Worm (Caenorhabditis elegans): ENCODE data around the gene Y22F5A.11.

Gene Y22F5A.11

DNA sequence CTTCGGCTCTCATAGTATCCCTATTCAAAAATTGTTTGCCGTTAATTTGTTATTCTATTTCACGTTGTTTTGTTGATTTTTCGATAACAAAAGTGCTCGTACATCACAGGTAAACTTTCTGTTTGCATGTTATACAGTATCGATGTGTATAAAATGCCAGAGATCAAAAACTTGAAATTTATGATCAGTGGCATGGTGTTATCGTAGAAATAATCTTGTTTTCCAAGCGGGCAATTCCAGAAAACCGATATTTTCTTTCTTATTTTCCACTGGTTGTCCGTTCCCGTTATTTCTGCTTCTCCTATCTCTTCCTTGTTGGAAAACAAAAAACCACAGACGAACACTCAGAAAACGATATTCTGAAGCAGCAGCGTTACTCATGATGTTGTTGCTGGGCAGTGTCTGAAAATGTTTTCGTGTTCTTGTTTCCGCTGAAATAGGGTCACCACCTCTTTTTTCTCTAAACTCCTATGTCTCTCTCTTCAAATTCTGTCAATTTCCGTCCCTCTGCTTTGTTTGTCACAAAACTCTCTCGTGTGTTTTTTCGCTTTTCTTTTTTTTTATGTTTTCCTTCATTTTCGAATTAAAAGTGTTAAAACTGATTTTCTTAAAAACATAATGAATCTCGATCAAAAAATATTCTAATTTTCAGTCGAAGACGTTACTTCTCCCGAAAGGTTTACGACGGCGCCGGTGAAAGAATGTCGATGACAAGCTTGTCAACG is 27.0 kb downstream of the Y22F5A.11 start, which contains the start of gene akt-1:
Gene akt-1 (plus strand): TSS at position 651 of the 725 bp plus-strand sequence.
- TF ChIP-seq ztf-29 (GFP tag; IDR thresholded peaks at IDR 0.05) (no peak), ref-1 (GFP tag; conservative IDR thresholded peaks at IDR 0.05) (no peak), tab-1 (GFP tag; IDR thresholded peaks at IDR 0.05) (no peak), T22C8.4 (GFP tag; IDR thresholded peaks at IDR 0.05) (no peak), flt-1 (GFP tag; IDR thresholded peaks at IDR 0.05) (no peak), med-1 (GFP tag; optimal IDR thresholded peaks at IDR 0.05; ENCODE audit: insufficient read depth) (no peak), cog-1 (tag; optimal IDR thresholded peaks at IDR 0.05) (no peak), klf-2 (GFP tag; conservative IDR thresholded peaks at IDR 0.05) (no peak), ztf-23 (GFP tag; IDR thresholded peaks at IDR 0.05) (no peak)

DNA sequence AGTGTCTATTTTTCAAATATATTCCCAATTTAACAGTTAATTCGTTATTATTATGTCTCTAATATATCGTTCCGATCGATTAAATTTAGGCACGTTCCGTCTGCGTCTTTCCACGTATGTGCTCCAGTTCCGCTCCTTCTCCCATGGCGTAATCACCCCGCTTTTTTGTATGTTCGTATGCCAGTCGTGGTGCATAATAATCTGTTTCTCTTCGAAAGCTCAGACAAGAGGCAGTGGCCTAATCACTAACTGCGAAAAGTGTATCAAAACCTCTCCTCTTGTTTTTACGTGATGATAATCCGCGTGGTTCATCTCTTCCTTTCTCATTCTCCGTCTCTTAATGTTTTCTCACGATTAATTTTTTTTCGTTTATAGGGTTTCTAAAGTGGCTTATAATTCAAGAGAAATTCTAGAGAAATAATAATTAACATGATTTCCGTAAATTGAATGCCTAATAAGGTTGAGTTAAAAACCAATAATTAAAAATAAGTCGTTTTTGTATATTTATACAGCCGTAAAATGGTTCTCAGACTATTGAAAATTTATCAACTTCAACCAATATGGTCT is 27.7 kb downstream of the Y22F5A.11 start:
- TF ChIP-seq T22C8.4 (GFP tag; IDR thresholded peaks at IDR 0.05), result no peak
- TF ChIP-seq ztf-29 (GFP tag; IDR thresholded peaks at IDR 0.05), result no peak
- TF ChIP-seq tab-1 (GFP tag; IDR thresholded peaks at IDR 0.05), result no peak
- no peak for TF ChIP-seq flt-1 (GFP tag; IDR thresholded peaks at IDR 0.05)
- TF ChIP-seq klf-2 (GFP tag; conservative IDR thresholded peaks at IDR 0.05), result no peak
- no peak for TF ChIP-seq med-1 (GFP tag; optimal IDR thresholded peaks at IDR 0.05; ENCODE audit: insufficient read depth)
- TF ChIP-seq ztf-23 (GFP tag; IDR thresholded peaks at IDR 0.05), result no peak
- TF ChIP-seq ref-1 (GFP tag; conservative IDR thresholded peaks at IDR 0.05), result no peak

DNA sequence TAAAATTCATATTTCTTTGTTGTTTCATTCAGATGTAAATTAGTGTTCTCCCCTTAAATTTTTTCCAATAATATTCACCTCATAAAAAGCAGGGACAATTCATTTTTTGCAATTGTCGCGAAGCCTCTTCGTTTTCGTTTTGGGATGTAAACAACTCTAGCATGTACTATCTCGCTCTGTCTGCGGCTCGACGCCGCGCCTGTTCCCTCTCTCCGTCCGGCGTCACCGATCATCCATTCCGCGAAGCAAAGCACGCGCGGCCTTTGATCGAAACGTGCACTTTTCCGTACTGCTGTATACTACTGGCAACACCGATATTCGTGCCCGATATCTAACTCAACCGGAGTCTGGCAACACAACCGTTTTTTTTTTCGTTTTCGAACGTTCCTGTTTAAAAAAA is 28.5 kb downstream of the Y22F5A.11 start:
- no peak for TF ChIP-seq ztf-23 (GFP tag; IDR thresholded peaks at IDR 0.05)
- no peak for TF ChIP-seq ztf-29 (GFP tag; IDR thresholded peaks at IDR 0.05)
- no peak for TF ChIP-seq cog-1 (tag; optimal IDR thresholded peaks at IDR 0.05)
- no peak for TF ChIP-seq klf-2 (GFP tag; conservative IDR thresholded peaks at IDR 0.05)
- TF ChIP-seq T22C8.4 (GFP tag; IDR thresholded peaks at IDR 0.05), result no peak
- no peak for TF ChIP-seq flt-1 (GFP tag; IDR thresholded peaks at IDR 0.05)
- no peak for TF ChIP-seq ref-1 (GFP tag; conservative IDR thresholded peaks at IDR 0.05)
- no peak for TF ChIP-seq tab-1 (GFP tag; IDR thresholded peaks at IDR 0.05)

- TF ChIP-seq cog-1 (tag; optimal IDR thresholded peaks at IDR 0.05) (no peak), ref-1 (GFP tag; conservative IDR thresholded peaks at IDR 0.05) (no peak)
Measured at ce11 chrV:10246443-10246885, 29.0 kb downstream of the Y22F5A.11 start.

- TF ChIP-seq tab-1 (GFP tag; IDR thresholded peaks at IDR 0.05), result no peak
- no peak for TF ChIP-seq ztf-29 (GFP tag; IDR thresholded peaks at IDR 0.05)
- TF ChIP-seq med-1 (GFP tag; optimal IDR thresholded peaks at IDR 0.05; ENCODE audit: insufficient read depth), result no peak
- TF ChIP-seq ztf-23 (GFP tag; IDR thresholded peaks at IDR 0.05), result no peak
Measured at ce11 chrV:10245615-10246014, 29.8 kb downstream of the Y22F5A.11 start.

DNA sequence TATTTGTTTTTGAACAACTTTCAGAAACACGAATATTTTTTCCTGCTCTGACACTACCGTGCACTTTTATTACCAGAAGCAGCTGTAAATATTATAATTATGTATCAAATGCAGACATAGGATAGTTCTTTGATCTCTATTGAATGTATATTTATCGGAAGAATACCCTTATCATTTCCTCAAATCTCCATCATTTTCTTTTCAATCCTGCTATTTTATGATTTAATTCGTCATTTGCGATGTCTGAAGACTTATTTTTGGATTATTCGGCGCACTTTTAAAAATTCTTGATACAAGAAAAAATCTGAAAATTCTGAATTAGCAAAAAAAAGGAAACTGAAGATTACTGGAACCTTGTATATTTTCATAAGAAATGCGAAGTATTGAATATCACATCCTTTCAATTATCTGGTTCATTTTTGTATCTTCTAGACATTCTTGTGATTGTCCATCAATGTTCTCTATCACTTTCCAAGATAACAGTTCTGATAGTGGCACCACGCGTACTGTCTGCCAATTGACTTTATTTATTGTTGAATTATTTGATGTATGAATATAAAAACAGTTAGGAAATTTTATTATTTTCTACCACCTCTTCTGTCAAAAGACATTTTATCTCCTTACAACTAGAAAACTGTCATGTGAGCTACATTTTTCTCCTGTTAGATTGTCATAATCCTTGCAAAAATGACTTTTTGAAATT is 31.3 kb downstream of the Y22F5A.11 start:
- TF ChIP-seq T22C8.4 (GFP tag; IDR thresholded peaks at IDR 0.05), result no peak
- no peak for TF ChIP-seq ref-1 (GFP tag; conservative IDR thresholded peaks at IDR 0.05)
- TF ChIP-seq cog-1 (tag; optimal IDR thresholded peaks at IDR 0.05), result no peak
- TF ChIP-seq ztf-29 (GFP tag; IDR thresholded peaks at IDR 0.05), result no peak
- no peak for TF ChIP-seq flt-1 (GFP tag; IDR thresholded peaks at IDR 0.05)
- TF ChIP-seq tab-1 (GFP tag; IDR thresholded peaks at IDR 0.05), result no peak
- no peak for TF ChIP-seq ztf-23 (GFP tag; IDR thresholded peaks at IDR 0.05)
- TF ChIP-seq med-1 (GFP tag; optimal IDR thresholded peaks at IDR 0.05; ENCODE audit: insufficient read depth), result no peak

ce11 chrV:10243105-10243504 is 32.3 kb downstream of the Y22F5A.11 start, which contains the start of gene C12D8.9:
Gene C12D8.9 (minus strand): TSS chrV:10243205.
- TF ChIP-seq ztf-29 (GFP tag; IDR thresholded peaks at IDR 0.05), result no peak
- TF ChIP-seq tab-1 (GFP tag; IDR thresholded peaks at IDR 0.05), result no peak
- no peak for TF ChIP-seq T22C8.4 (GFP tag; IDR thresholded peaks at IDR 0.05)
- no peak for TF ChIP-seq ztf-23 (GFP tag; IDR thresholded peaks at IDR 0.05)
- no peak for TF ChIP-seq klf-2 (GFP tag; conservative IDR thresholded peaks at IDR 0.05)
- TF ChIP-seq ref-1 (GFP tag; conservative IDR thresholded peaks at IDR 0.05), result no peak
- no peak for TF ChIP-seq cog-1 (tag; optimal IDR thresholded peaks at IDR 0.05)
- TF ChIP-seq flt-1 (GFP tag; IDR thresholded peaks at IDR 0.05), result no peak
- no peak for TF ChIP-seq med-1 (GFP tag; optimal IDR thresholded peaks at IDR 0.05; ENCODE audit: insufficient read depth)

DNA sequence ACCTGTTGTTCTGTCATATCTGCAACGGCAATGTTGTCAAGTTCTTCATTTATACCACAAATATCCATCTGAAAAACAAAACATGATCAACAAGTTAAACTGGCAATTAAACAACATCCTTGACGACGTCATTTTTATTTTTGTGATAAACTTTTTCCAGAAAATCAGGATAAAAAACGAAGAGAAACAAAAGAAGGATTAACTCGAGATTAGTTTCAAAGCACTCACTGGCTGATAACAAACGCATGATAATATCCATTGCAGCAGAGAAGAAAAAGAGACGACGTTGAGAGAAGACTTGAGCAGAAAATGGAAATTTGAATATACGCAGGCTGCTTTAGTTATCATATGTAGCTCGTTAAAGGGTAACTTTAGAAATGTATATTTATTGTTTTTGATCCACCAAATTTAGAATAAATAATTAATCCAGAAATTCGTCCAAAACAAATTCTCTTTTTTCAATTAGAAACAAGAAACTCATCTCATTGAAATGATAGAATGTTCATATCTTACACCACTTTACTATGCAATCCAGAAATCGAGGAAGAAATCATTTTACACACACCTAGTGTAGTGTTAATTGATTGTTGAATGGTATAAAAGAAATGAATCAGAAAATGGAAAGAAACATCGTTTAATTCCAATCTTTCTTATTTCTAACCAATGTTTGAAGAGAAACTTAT is 34.2 kb downstream of the Y22F5A.11 start, which contains the start of the genes C12D8.21 and col-148:
Gene C12D8.21 (minus strand): TSS at position 68 of the 683 bp plus-strand sequence.
Gene col-148 (plus strand): TSS at position 633 of the 683 bp plus-strand sequence.
- TF ChIP-seq ztf-29 (GFP tag; IDR thresholded peaks at IDR 0.05) (no peak), ref-1 (GFP tag; conservative IDR thresholded peaks at IDR 0.05) (no peak), med-1 (GFP tag; optimal IDR thresholded peaks at IDR 0.05; ENCODE audit: insufficient read depth) (no peak), cog-1 (tag; optimal IDR thresholded peaks at IDR 0.05) (no peak), T22C8.4 (GFP tag; IDR thresholded peaks at IDR 0.05) (no peak), tab-1 (GFP tag; IDR thresholded peaks at IDR 0.05) (no peak), flt-1 (GFP tag; IDR thresholded peaks at IDR 0.05) (no peak), ztf-23 (GFP tag; IDR thresholded peaks at IDR 0.05) (no peak), klf-2 (GFP tag; conservative IDR thresholded peaks at IDR 0.05) (no peak)

- TF ChIP-seq cog-1 (tag; optimal IDR thresholded peaks at IDR 0.05) (no peak), ref-1 (GFP tag; conservative IDR thresholded peaks at IDR 0.05) (no peak), ztf-29 (GFP tag; IDR thresholded peaks at IDR 0.05) (no peak), flt-1 (GFP tag; IDR thresholded peaks at IDR 0.05) (no peak), ztf-23 (GFP tag; IDR thresholded peaks at IDR 0.05) (no peak), T22C8.4 (GFP tag; IDR thresholded peaks at IDR 0.05) (no peak), med-1 (GFP tag; optimal IDR thresholded peaks at IDR 0.05; ENCODE audit: insufficient read depth) (no peak), klf-2 (GFP tag; conservative IDR thresholded peaks at IDR 0.05) (no peak), tab-1 (GFP tag; IDR thresholded peaks at IDR 0.05) (no peak)
Measured at ce11 chrV:10239861-10240260, 35.6 kb downstream of the Y22F5A.11 start, which contains the start of gene fipr-8. Gene fipr-8 (minus strand): TSS chrV:10239961.

Measured in whole organism, midembryonic.